Fruit fly (Drosophila melanogaster): ENCODE results near the gene GstT3.

GstT3 gene

dm6 chrX:20436866-20437265 is 30.4 kb upstream of the GstT3 start:
- TF ChIP-seq Trl (optimal IDR thresholded peaks at IDR 0.05) (peak; percentile 7 to 57), Trl (GFP tag; optimal IDR thresholded peaks at IDR 0.05) (no peak), CG7745 (tag; optimal IDR thresholded peaks at IDR 0.05) (no peak), CG12391 (tag; optimal IDR thresholded peaks at IDR 0.05) (no peak), Bteb2 (GFP tag; optimal IDR thresholded peaks at IDR 0.05) (no peak), crp (GFP tag; optimal IDR thresholded peaks at IDR 0.05) (peak in 1 of 2 experiments; percentile 55), NFAT (GFP tag; IDR thresholded peaks at IDR 0.05) (no peak), Oaz (GFP tag; IDR thresholded peaks at IDR 0.05) (no peak), Drgx (GFP tag; IDR thresholded peaks at IDR 0.05) (no peak), CG1832 (GFP tag; optimal IDR thresholded peaks at IDR 0.05) (peak; percentile 44), CG34422 (GFP tag; IDR thresholded peaks at IDR 0.05) (no peak), Asciz (GFP tag; optimal IDR thresholded peaks at IDR 0.05) (no peak), lov (optimal IDR thresholded peaks at IDR 0.05) (no peak), lov (GFP tag; IDR thresholded peaks at IDR 0.05) (no peak), ewg (GFP tag; optimal IDR thresholded peaks at IDR 0.05) (peak; percentile 20), Meics (GFP tag; optimal IDR thresholded peaks at IDR 0.05) (no peak), ftz-f1 (GFP tag; optimal IDR thresholded peaks at IDR 0.05) (peak; percentile 49), CG13894 (tag; optimal IDR thresholded peaks at IDR 0.05) (no peak), CG7928 (GFP tag; optimal IDR thresholded peaks at IDR 0.05) (no peak), TFAM (GFP tag; optimal IDR thresholded peaks at IDR 0.05) (no peak), toy (GFP tag; IDR thresholded peaks at IDR 0.05) (no peak), CG7271 (tag; optimal IDR thresholded peaks at IDR 0.05) (no peak), CG8388 (GFP tag; optimal IDR thresholded peaks at IDR 0.05) (no peak), NfI (GFP tag; optimal IDR thresholded peaks at IDR 0.05) (no peak), CG1233 (GFP tag; optimal IDR thresholded peaks at IDR 0.05) (no peak), Dek (tag; optimal IDR thresholded peaks at IDR 0.05) (no peak), Ets97D (GFP tag; optimal IDR thresholded peaks at IDR 0.05) (no peak), Gug (GFP tag; IDR thresholded peaks at IDR 0.05) (no peak), CG10321 (GFP tag; IDR thresholded peaks at IDR 0.05) (peak; percentile 50; the same call in 1 of the 2 replicates), CG17186 (GFP tag; optimal IDR thresholded peaks at IDR 0.05) (no peak), chif (GFP tag; optimal IDR thresholded peaks at IDR 0.05) (no peak), Deaf1 (tag; optimal IDR thresholded peaks at IDR 0.05) (no peak), Sry-δ (GFP tag; optimal IDR thresholded peaks at IDR 0.05) (no peak), vfl (GFP tag; optimal IDR thresholded peaks at IDR 0.05) (no peak), chinmo (GFP tag; IDR thresholded peaks at IDR 0.05; ENCODE audit: partially characterized antibody) (0 out of 4 replicates have a peak, but pooled peaks have one; percentile 40), scrt (GFP tag; optimal IDR thresholded peaks at IDR 0.05) (peak; percentile 47), CG12155 (GFP tag; optimal IDR thresholded peaks at IDR 0.05) (no peak), CG8089 (GFP tag; optimal IDR thresholded peaks at IDR 0.05) (no peak), Hey (tag; optimal IDR thresholded peaks at IDR 0.05) (no peak), seq (GFP tag; IDR thresholded peaks at IDR 0.05) (no peak), CG15601 (tag; optimal IDR thresholded peaks at IDR 0.05) (no peak), H2.0 (GFP tag; IDR thresholded peaks at IDR 0.05) (no peak), Hmx (GFP tag; optimal IDR thresholded peaks at IDR 0.05) (no peak), CG10979 (tag; optimal IDR thresholded peaks at IDR 0.05) (no peak), hkb (optimal IDR thresholded peaks at IDR 0.05) (no peak), hkb (GFP tag; IDR thresholded peaks at IDR 0.05) (no peak), CG6791 (GFP tag; IDR thresholded peaks at IDR 0.05; ENCODE audit: partially characterized antibody) (no peak), zen2 (GFP tag; IDR thresholded peaks at IDR 0.05; ENCODE audit: partially characterized antibody) (no peak), az2 (GFP tag; optimal IDR thresholded peaks at IDR 0.05) (no peak), CG6254 (GFP tag; optimal IDR thresholded peaks at IDR 0.05) (no peak), CG34224 (GFP tag; IDR thresholded peaks at IDR 0.05; ENCODE audit: partially characterized antibody) (no peak), CG5245 (GFP tag; optimal IDR thresholded peaks at IDR 0.05) (no peak)

Data from whole organism, embryonic.